Fruit fly (Drosophila melanogaster) whole organism, embryonic: ENCODE results near the gene CG14664.

Experiments
- Bgb ChIP-seq: fragments of 200-800 bp; sonication (Bioruptor generic); IDR thresholded peaks from 2 replicates; pipeline ENCODE4 v1.3.6; 2022; ENCODE audit warnings: missing biosample characterization, missing genetic modification characterization; ENCODE audit not compliant: partially characterized antibody
- CG10209 ChIP-seq: fragments of 200-800 bp; sonication (Bioruptor generic); optimal IDR thresholded peaks from 3 replicates; lab custom pipeline; 2017; ENCODE audit warnings: missing biosample characterization, mild to moderate bottlenecking, missing genetic modification characterization, missing genetic modification reagents
- CG11723 ChIP-seq: fragments of 200-800 bp; sonication (Bioruptor generic); optimal IDR thresholded peaks from 2 replicates; lab custom pipeline; 2017; ENCODE audit warnings: missing biosample characterization, mild to moderate bottlenecking, missing genetic modification characterization
- CG12659 ChIP-seq: fragments of 200-800 bp; sonication (Bioruptor generic); optimal IDR thresholded peaks from 3 replicates; lab custom pipeline; 2017; ENCODE audit warnings: mild to moderate bottlenecking, missing biosample characterization, missing genetic modification reagents, missing genetic modification characterization
- CG18011 ChIP-seq: fragments of 200-800 bp; sonication (Bioruptor generic); optimal IDR thresholded peaks from 2 replicates; lab custom pipeline; 2017; ENCODE audit warnings: missing biosample characterization, missing genetic modification characterization, mild to moderate bottlenecking, moderate library complexity, missing genotype
- CG18764 ChIP-seq: fragments of 200-800 bp; sonication (Bioruptor generic); optimal IDR thresholded peaks from 3 replicates; lab custom pipeline; 2016; ENCODE audit warnings: missing biosample characterization, missing genetic modification characterization
- CG2199 ChIP-seq: fragments of 200-800 bp; sonication (Bioruptor generic); IDR thresholded peaks from 3 replicates; pipeline ENCODE4 v1.3.6; 2022; ENCODE audit warnings: missing biosample characterization, missing genetic modification characterization
- CG34376 ChIP-seq: fragments of 200-800 bp; sonication (Bioruptor generic); optimal IDR thresholded peaks from 2 replicates; lab custom pipeline; 2018; ENCODE audit warnings: missing biosample characterization, mild to moderate bottlenecking, missing genetic modification characterization
- CG4360 ChIP-seq: fragments of 200-800 bp; sonication (Bioruptor generic); IDR thresholded peaks from 2 replicates; pipeline ENCODE4 v1.3.6; 2022; ENCODE audit warnings: missing biosample characterization, missing genetic modification characterization
- CG6683 ChIP-seq: fragments of 200-800 bp; sonication (Bioruptor generic); optimal IDR thresholded peaks from 2 replicates; lab custom pipeline; 2017; ENCODE audit warnings: missing biosample characterization, mild to moderate bottlenecking, missing genetic modification characterization, missing genetic modification reagents
- CG7556 ChIP-seq: fragments of 200-800 bp; sonication (Bioruptor generic); optimal IDR thresholded peaks from 2 replicates; lab custom pipeline; 2017; ENCODE audit warnings: missing biosample characterization, mild to moderate bottlenecking, missing genetic modification characterization
- CG9215 ChIP-seq: fragments of 200-800 bp; sonication (Bioruptor generic); IDR thresholded peaks from 2 replicates; pipeline ENCODE4 v1.3.6; 2022; ENCODE audit warnings: missing biosample characterization, missing genetic modification characterization
- CG9609 ChIP-seq: fragments of 200-800 bp; sonication (Bioruptor generic); optimal IDR thresholded peaks from 3 replicates; lab custom pipeline; 2016; ENCODE audit warnings: missing biosample characterization, missing genetic modification characterization
- CG9932 ChIP-seq: fragments of 200-800 bp; sonication (Bioruptor generic); IDR thresholded peaks from 2 replicates; pipeline ENCODE4 v1.3.6; 2022; ENCODE audit warnings: missing biosample characterization, missing genetic modification characterization
- Dad ChIP-seq: fragments of 200-800 bp; sonication (Bioruptor generic); optimal IDR thresholded peaks from 3 replicates; lab custom pipeline; 2016; ENCODE audit warnings: missing biosample characterization, missing genetic modification characterization
- Doc3 ChIP-seq: fragments of 200-800 bp; sonication (Bioruptor generic); IDR thresholded peaks from 3 replicates; pipeline ENCODE4 v1.3.6; 2022; ENCODE audit warnings: missing biosample characterization, missing genetic modification characterization; ENCODE audit not compliant: partially characterized antibody
- Fer1 ChIP-seq: fragments of 200-800 bp; sonication (Bioruptor generic); optimal IDR thresholded peaks from 2 replicates; lab custom pipeline; 2017; ENCODE audit warnings: missing biosample characterization, mild to moderate bottlenecking, missing genetic modification characterization
- Gug ChIP-seq: fragments of 200-800 bp; sonication (Bioruptor generic); IDR thresholded peaks from 4 replicates; pipeline ENCODE4 v1.3.6; 2022; ENCODE audit warnings: missing biosample characterization, missing genetic modification characterization
- H2.0 ChIP-seq: fragments of 200-800 bp; sonication (Bioruptor generic); IDR thresholded peaks from 2 replicates; pipeline ENCODE4 v1.3.6; 2022; ENCODE audit warnings: missing biosample characterization, missing genetic modification characterization
- HLHmδ ChIP-seq: fragments of 200-800 bp; sonication (Bioruptor generic); optimal IDR thresholded peaks from 2 replicates; lab custom pipeline; 2018; ENCODE audit warnings: missing biosample characterization, mild to moderate bottlenecking, missing genetic modification characterization, moderate library complexity
- Hmr ChIP-seq: fragments of 200-800 bp; sonication (Bioruptor generic); optimal IDR thresholded peaks from 3 replicates; lab custom pipeline; 2017; ENCODE audit warnings: mild to moderate bottlenecking, missing biosample characterization, missing genetic modification reagents, missing genetic modification characterization
- Kr ChIP-seq: fragments of 200-800 bp; sonication (Bioruptor generic); optimal IDR thresholded peaks from 2 replicates; lab custom pipeline; 2017; ENCODE audit warnings: missing biosample characterization, mild to moderate bottlenecking, missing genetic modification characterization
- Nf-YA ChIP-seq: fragments of 200-800 bp; sonication (Bioruptor generic); IDR thresholded peaks from 2 replicates; pipeline ENCODE4 v1.3.6; 2022; ENCODE audit warnings: missing biosample characterization, missing genetic modification characterization
- Rx ChIP-seq: fragments of 200-800 bp; sonication (Bioruptor generic); IDR thresholded peaks from 2 replicates; pipeline ENCODE4 v1.3.6; 2022; ENCODE audit warnings: missing biosample characterization, missing genetic modification characterization
- Sox102F ChIP-seq: fragments of 200-800 bp; sonication (Bioruptor generic); optimal IDR thresholded peaks from 2 replicates; lab custom pipeline; 2018; ENCODE audit warnings: missing biosample characterization, mild to moderate bottlenecking, missing genetic modification characterization, moderate library complexity
- Vsx1 ChIP-seq: fragments of 200-800 bp; sonication (Bioruptor generic); optimal IDR thresholded peaks from 2 replicates; lab custom pipeline; 2017; ENCODE audit warnings: missing biosample characterization, mild to moderate bottlenecking, missing genetic modification characterization, missing genetic modification reagents
- abd-A ChIP-seq: fragments of 200-800 bp; sonication (Bioruptor generic); optimal IDR thresholded peaks from 3 replicates; lab custom pipeline; 2019; ENCODE audit warnings: missing biosample characterization, mild to moderate bottlenecking, missing genetic modification characterization, moderate library complexity
- ato ChIP-seq: fragments of 200-800 bp; sonication (Bioruptor generic); IDR thresholded peaks from 2 replicates; pipeline ENCODE4 v1.3.6; 2022; ENCODE audit warnings: missing biosample characterization, missing genetic modification characterization; ENCODE audit not compliant: partially characterized antibody
- bbx ChIP-seq: fragments of 200-800 bp; sonication (Bioruptor generic); IDR thresholded peaks from 2 replicates; pipeline ENCODE4 v1.3.6; 2022; ENCODE audit warnings: missing biosample characterization, missing genetic modification characterization; ENCODE audit not compliant: partially characterized antibody
- chif ChIP-seq, 2 experiments: fragments of 200-800 bp; sonication (Bioruptor generic); optimal IDR thresholded peaks; 3 replicates each; lab custom pipeline; 2016; ENCODE audit warnings: missing biosample characterization in 2 of 2, missing genetic modification characterization in 2 of 2
- croc ChIP-seq: fragments of 200-800 bp; sonication (Bioruptor generic); conservative IDR thresholded peaks from 3 replicates; pipeline ENCODE4 v1.3.6; 2022; ENCODE audit warnings: missing biosample characterization, missing genetic modification characterization
- disco-r ChIP-seq: fragments of 200-800 bp; sonication (Bioruptor generic); optimal IDR thresholded peaks from 2 replicates; lab custom pipeline; 2016; ENCODE audit warnings: missing biosample characterization, missing genetic modification characterization
- ewg ChIP-seq: fragments of 200-800 bp; sonication (Bioruptor generic); optimal IDR thresholded peaks from 3 replicates; lab custom pipeline; 2017; ENCODE audit warnings: mild to moderate bottlenecking, missing biosample characterization, missing genetic modification reagents, missing genetic modification characterization
- eyg ChIP-seq: fragments of 200-800 bp; sonication (Bioruptor generic); optimal IDR thresholded peaks from 3 replicates; lab custom pipeline; 2016; ENCODE audit warnings: missing biosample characterization, missing genetic modification characterization
- fu2 ChIP-seq: fragments of 200-800 bp; sonication (Bioruptor generic); optimal IDR thresholded peaks from 2 replicates; lab custom pipeline; 2016; ENCODE audit warnings: missing biosample characterization, missing genetic modification characterization
- gsb ChIP-seq: fragments of 200-800 bp; sonication (Bioruptor generic); IDR thresholded peaks from 2 replicates; pipeline ENCODE4 v1.3.6; 2022; ENCODE audit warnings: missing biosample characterization, missing genetic modification characterization
- gsb-n ChIP-seq: fragments of 200-800 bp; sonication (Bioruptor generic); optimal IDR thresholded peaks from 3 replicates; lab custom pipeline; 2018; ENCODE audit warnings: missing biosample characterization, mild to moderate bottlenecking, missing genetic modification characterization
- hb ChIP-seq: fragments of 200-800 bp; sonication (Bioruptor generic); IDR thresholded peaks from 3 replicates; pipeline ENCODE4 v1.3.6; 2022; ENCODE audit warnings: missing biosample characterization, missing genetic modification characterization; ENCODE audit not compliant: partially characterized antibody
- ind ChIP-seq: fragments of 200-800 bp; sonication (Bioruptor generic); optimal IDR thresholded peaks from 3 replicates; lab custom pipeline; 2016; ENCODE audit warnings: missing biosample characterization, missing genetic modification characterization
- ken ChIP-seq: fragments of 200-800 bp; sonication (Bioruptor generic); IDR thresholded peaks from 3 replicates; pipeline ENCODE4 v1.3.6; 2022; ENCODE audit warnings: missing biosample characterization, missing genetic modification characterization
- klu ChIP-seq: fragments of 200-800 bp; sonication (Bioruptor generic); IDR thresholded peaks from 2 replicates; pipeline ENCODE4 v1.3.6; 2022; ENCODE audit warnings: missing biosample characterization, missing genetic modification characterization
- mam ChIP-seq: fragments of 200-800 bp; sonication (Bioruptor generic); optimal IDR thresholded peaks from 3 replicates; lab custom pipeline; 2016; ENCODE audit warnings: missing biosample characterization, missing genetic modification characterization
- pan ChIP-seq, 4 experiments: fragments of >200 bp in 3 of 4; fragments of 200-800 bp in 1 of 4; sonication (Bioruptor generic) in 1 of 4; optimal IDR thresholded peaks in 3 of 4; IDR thresholded peaks in 1 of 4; 2 replicates each; pipeline versions ENCODE4 v1.3.6 to Lab custom; 2017 to 2022; ENCODE audit warnings: missing biosample characterization in 2 of 4, missing genetic modification characterization in 2 of 4, mixed read lengths in 1 of 4
- scrt ChIP-seq: fragments of 200-800 bp; sonication (Bioruptor generic); optimal IDR thresholded peaks from 2 replicates; lab custom pipeline; 2018; ENCODE audit warnings: missing biosample characterization, mild to moderate bottlenecking, missing genetic modification characterization, moderate library complexity
- sens ChIP-seq: fragments of 200-800 bp; sonication (Bioruptor generic); peaks from one replicate; lab custom pipeline; 2016; ENCODE audit warnings: missing biosample characterization, missing genetic modification characterization
- trem ChIP-seq: fragments of 200-800 bp; optimal IDR thresholded peaks from 3 replicates; lab custom pipeline; 2019; ENCODE audit warnings: missing biosample characterization, mild to moderate bottlenecking, missing genetic modification characterization, moderate library complexity
- unpg ChIP-seq: fragments of 200-800 bp; sonication (Bioruptor generic); optimal IDR thresholded peaks from 3 replicates; lab custom pipeline; 2018; ENCODE audit warnings: missing biosample characterization, mild to moderate bottlenecking, missing genetic modification characterization, moderate library complexity
- usp ChIP-seq: fragments of >200 bp; optimal IDR thresholded peaks from 2 replicates; lab custom pipeline; 2017; ENCODE audit warnings: missing biosample characterization, missing genetic modification characterization
- zfh2 ChIP-seq: fragments of 200-800 bp; sonication (Bioruptor generic); optimal IDR thresholded peaks from 2 replicates; lab custom pipeline; 2016; ENCODE audit warnings: missing biosample characterization, missing genetic modification characterization

The CG14664 gene

DNA sequence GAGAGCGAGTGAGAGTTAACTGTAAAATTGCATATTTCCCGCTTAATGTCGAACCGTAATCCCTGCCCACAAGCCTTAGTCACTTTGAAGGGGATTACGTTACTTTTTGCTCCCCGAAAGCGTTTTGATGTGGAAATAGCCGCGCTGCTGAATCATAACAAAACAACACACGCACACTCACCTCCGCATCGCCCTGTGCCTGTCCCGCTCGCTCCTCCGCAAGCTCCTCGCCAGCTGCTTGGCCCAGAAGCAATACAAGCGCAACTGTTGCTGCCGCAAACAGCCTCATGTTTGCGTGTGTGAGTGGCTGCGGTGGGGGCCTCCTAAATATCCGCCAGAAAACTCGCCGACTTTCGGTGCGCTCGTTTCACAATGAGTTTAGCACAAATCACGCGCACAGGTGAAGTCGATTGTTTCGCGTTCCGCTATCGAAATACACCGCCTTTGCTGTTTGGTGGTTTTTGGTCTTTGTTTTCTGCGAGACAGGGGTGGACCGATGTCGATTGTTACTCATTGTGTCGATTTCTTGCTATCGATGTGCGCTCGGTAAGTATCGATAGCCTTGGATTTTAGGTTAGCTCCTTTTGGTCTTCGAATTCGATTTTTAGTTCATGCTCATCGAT, 27.4 kb downstream of the CG14664 start, which contains the start of gene CtsF (continued):
- TF ChIP-seq trem (tag; lab: Kevin White, UChicago): peak; percentile 63
- TF ChIP-seq usp (GFP tag; lab: Kevin White, UChicago): no peak
- TF ChIP-seq zfh2 (GFP tag; lab: Kevin White, UChicago): no peak
- TF ChIP-seq Gug (GFP tag; lab: Robert Waterston, UW): no peak; the same call in 3 of the 4 replicates
- TF ChIP-seq chif (GFP tag; optimal IDR thresholded peaks at IDR 0.05; lab: Kevin White, UChicago): no peak
- no peak for TF ChIP-seq Rx
- TF ChIP-seq Nf-YA (GFP tag; lab: Robert Waterston, UW): no peak
- TF ChIP-seq CG4360 (GFP tag; lab: Robert Waterston, UW): peak; percentile 45
- TF ChIP-seq CG7556 (GFP tag; lab: Kevin White, UChicago): peak; percentile 6
- TF ChIP-seq Bgb (GFP tag; lab: Robert Waterston, UW): peak; percentile 100
- TF ChIP-seq abd-A: peak; percentile 53
- TF ChIP-seq CG9609: no peak
- TF ChIP-seq ewg (GFP tag; lab: Kevin White, UChicago): peak; percentile 4
- TF ChIP-seq hb (GFP tag; lab: Robert Waterston, UW): peak; percentile 99
- no peak for TF ChIP-seq H2.0 (GFP tag; lab: Robert Waterston, UW)
- no peak for TF ChIP-seq HLHmδ
- TF ChIP-seq Doc3 (GFP tag; lab: Robert Waterston, UW): peak; percentile 97
- no peak for TF ChIP-seq Vsx1
- no peak for TF ChIP-seq CG10209
- no peak for TF ChIP-seq fu2 (GFP tag; lab: Kevin White, UChicago)
- TF ChIP-seq Fer1 (GFP tag; lab: Kevin White, UChicago): peak; percentile 68
- TF ChIP-seq CG18011 (GFP tag; lab: Kevin White, UChicago): no peak
- TF ChIP-seq disco-r: peak; percentile 4
- TF ChIP-seq mam: no peak
- TF ChIP-seq ato (GFP tag; lab: Robert Waterston, UW): peak; percentile 99
- TF ChIP-seq croc (GFP tag; lab: Robert Waterston, UW): no peak
- TF ChIP-seq sens (GFP tag; lab: Kevin White, UChicago): peak; percentile 38
- peak; percentile 67 for TF ChIP-seq Hmr (GFP tag; lab: Kevin White, UChicago)
- TF ChIP-seq CG6683 (GFP tag; lab: Kevin White, UChicago): peak; percentile 15
- peak; percentile 80 for TF ChIP-seq CG12659 (GFP tag; lab: Kevin White, UChicago)
- TF ChIP-seq gsb-n (tag; lab: Kevin White, UChicago): peak; percentile 6
- TF ChIP-seq klu (GFP tag; lab: Robert Waterston, UW): no peak
- peak; percentile 1 for TF ChIP-seq Dad (GFP tag; lab: Kevin White, UChicago)
- TF ChIP-seq gsb (GFP tag; lab: Robert Waterston, UW): no peak
- TF ChIP-seq bbx (GFP tag; lab: Robert Waterston, UW): peak; percentile 99
- TF ChIP-seq CG2199 (GFP tag; lab: Robert Waterston, UW): 0 out of 3 replicates have a peak, but pooled peaks have one; percentile 13
- TF ChIP-seq pan (optimal IDR thresholded peaks at IDR 0.05; lab: Kevin White, UChicago): no peak
- peak in 1 of 2 experiments; percentile 19 for TF ChIP-seq pan (GFP tag; optimal IDR thresholded peaks at IDR 0.05 in 1 of 2, IDR thresholded peaks at IDR 0.05 in 1 of 2)
- peak; percentile 94 for TF ChIP-seq scrt (GFP tag; lab: Kevin White, UChicago)
- TF ChIP-seq ind: no peak
- TF ChIP-seq unpg (GFP tag; lab: Kevin White, UChicago): peak; percentile 3
- TF ChIP-seq CG18764 (GFP tag; lab: Kevin White, UChicago): no peak
- TF ChIP-seq CG34376 (GFP tag; lab: Kevin White, UChicago): peak; percentile 42
- TF ChIP-seq CG9932 (GFP tag; lab: Robert Waterston, UW): peak; percentile 62
- no peak for TF ChIP-seq CG11723 (GFP tag; lab: Kevin White, UChicago)
- peak; percentile 7 for TF ChIP-seq Sox102F (GFP tag; lab: Kevin White, UChicago)
- no peak for TF ChIP-seq Kr (GFP tag; lab: Kevin White, UChicago)
- no peak for TF ChIP-seq eyg (GFP tag; lab: Kevin White, UChicago)
- TF ChIP-seq ken (GFP tag; lab: Robert Waterston, UW): peak; percentile 40; the same call in 1 of the 3 replicates
- TF ChIP-seq CG9215 (GFP tag; lab: Robert Waterston, UW): no peak
